Worm (Caenorhabditis elegans) whole organism, early embryonic: ENCODE results near the gene F59F5.7.

Experiments used
- B0310.2 ChIP-seq: sonication (generic microtip); optimal IDR thresholded peaks from 2 replicates; lab custom pipeline; 2016; ENCODE audit warnings: mild to moderate bottlenecking, missing genetic modification characterization, missing compliant biosample characterization
- F13C5.2 ChIP-seq: sonication (generic microtip); optimal IDR thresholded peaks from 2 replicates; lab custom pipeline; 2017; ENCODE audit warnings: mild to moderate bottlenecking, missing genetic modification characterization, inconsistent platforms, missing compliant biosample characterization
- aly-1 ChIP-seq: sonication (generic microtip); optimal IDR thresholded peaks from 2 replicates; lab custom pipeline; 2016; ENCODE audit warnings: missing genetic modification characterization, missing compliant biosample characterization
- ama-1 ChIP-seq: fragments of 150-350 bp; optimal IDR thresholded peaks from 2 replicates; lab custom pipeline; 2014
- ceh-13 ChIP-seq: fragments of 200-800 bp; sonication (Bioruptor generic); optimal IDR thresholded peaks from 2 replicates; lab custom pipeline; 2018; ENCODE audit warnings: mild to moderate bottlenecking, missing genetic modification characterization, missing compliant biosample characterization
- ceh-36 ChIP-seq: sonication (generic microtip); optimal IDR thresholded peaks from 2 replicates; lab custom pipeline; 2016; ENCODE audit warnings: missing genetic modification characterization, inconsistent platforms, missing compliant biosample characterization
- ets-7 ChIP-seq: sonication (generic microtip); optimal IDR thresholded peaks from 2 replicates; lab custom pipeline; 2016; ENCODE audit warnings: missing genotype, missing genetic modification characterization, missing compliant biosample characterization
- flt-1 ChIP-seq: fragments of 200-800 bp; sonication (Bioruptor generic); IDR thresholded peaks from 2 replicates; pipeline ENCODE4 v1.3.6; 2022; ENCODE audit warnings: missing genetic modification characterization, missing compliant biosample characterization
- hmbx-1 ChIP-seq: sonication (generic microtip); optimal IDR thresholded peaks from 2 replicates; lab custom pipeline; 2016; ENCODE audit warnings: mild to moderate bottlenecking, missing genetic modification characterization, missing compliant biosample characterization
- hmg-4 ChIP-seq: fragments of 200-800 bp; sonication (Bioruptor generic); optimal IDR thresholded peaks from 2 replicates; lab custom pipeline; 2018; ENCODE audit warnings: mild to moderate bottlenecking, missing genetic modification characterization, missing compliant biosample characterization
- hnd-1 ChIP-seq: sonication (generic microtip); optimal IDR thresholded peaks from 2 replicates; lab custom pipeline; 2016; ENCODE audit warnings: missing genetic modification characterization, missing compliant biosample characterization
- pes-1 ChIP-seq: fragments of 200-800 bp; sonication (Bioruptor generic); IDR thresholded peaks from 2 replicates; pipeline ENCODE4 v1.3.6; 2022; ENCODE audit warnings: missing genetic modification reagents, missing genetic modification characterization, missing compliant biosample characterization
- scrt-1 ChIP-seq: fragments of 200-800 bp; sonication (Bioruptor generic); IDR thresholded peaks from 2 replicates; pipeline ENCODE4 v1.3.6; 2022; ENCODE audit warnings: missing genetic modification characterization, missing compliant biosample characterization
- sea-1 ChIP-seq: fragments of 200-800 bp; sonication (Bioruptor generic); conservative IDR thresholded peaks from 2 replicates; pipeline ENCODE4 v1.3.6; 2022; ENCODE audit warnings: missing genetic modification characterization, missing compliant biosample characterization
- tbx-11 ChIP-seq: fragments of 200-800 bp; sonication (Bioruptor generic); IDR thresholded peaks from 2 replicates; pipeline ENCODE4 v1.3.6; 2022; ENCODE audit warnings: missing genetic modification characterization, missing compliant biosample characterization
- tbx-37 ChIP-seq: fragments of 200-800 bp; sonication (Bioruptor generic); conservative IDR thresholded peaks from 2 replicates; pipeline ENCODE4 v1.3.6; 2022; ENCODE audit warnings: missing genetic modification reagents, missing genetic modification characterization, missing compliant biosample characterization
- tra-4 ChIP-seq: sonication (generic microtip); optimal IDR thresholded peaks from 2 replicates; lab custom pipeline; 2017; ENCODE audit warnings: missing genetic modification characterization, missing compliant biosample characterization

The F59F5.7 gene

DNA sequence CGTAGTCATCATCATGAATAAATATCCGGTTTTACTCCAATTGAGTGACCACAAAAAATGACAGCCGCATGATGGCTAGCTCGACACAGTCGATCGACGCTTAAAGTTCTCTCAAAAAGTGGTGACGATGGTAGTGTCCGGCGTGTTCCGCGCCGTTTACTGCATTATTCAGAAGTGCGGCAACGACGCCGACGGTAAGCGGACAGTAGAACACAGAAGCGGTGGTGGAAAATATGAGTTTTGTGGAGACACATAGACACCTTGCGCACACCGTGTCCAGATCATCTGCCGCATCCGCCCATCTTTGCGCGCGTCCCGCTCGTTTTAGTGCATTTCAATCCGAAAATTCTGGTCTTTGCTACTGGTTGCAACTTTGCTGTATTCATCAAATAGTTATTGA lies at the start of gene F59F5.7:
TSS of gene F59F5.7 (plus strand) at position 301 of the 400 bp plus-strand sequence.
- TF ChIP-seq ets-7 (tag; lab: Kevin White, UChicago): no peak

DNA sequence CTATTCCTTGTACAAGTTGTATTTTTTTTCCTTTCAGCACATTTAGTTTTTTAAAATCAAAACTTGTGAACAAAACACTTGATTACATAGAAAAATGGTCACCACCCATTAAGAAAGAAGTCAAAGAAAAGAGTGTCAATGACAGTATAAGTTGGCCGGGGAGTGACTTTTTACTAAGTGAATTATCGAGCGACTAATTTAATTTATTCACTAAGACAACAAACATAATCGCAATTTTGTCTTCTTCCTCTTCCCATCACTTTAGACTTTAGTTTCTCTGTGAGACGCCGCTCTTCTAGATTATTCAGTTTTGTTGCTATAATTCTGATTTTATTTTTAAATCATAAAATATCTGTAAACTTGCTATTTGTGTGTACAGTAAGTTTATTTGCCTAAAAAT lies 45.2 kb upstream of the F59F5.7 start:
- TF ChIP-seq aly-1 (tag; lab: Kevin White, UChicago) (no peak), ets-7 (tag; lab: Kevin White, UChicago) (no peak), hnd-1 (tag; lab: Kevin White, UChicago) (no peak), hmbx-1 (no peak), hmg-4 (GFP tag; lab: Kevin White, UChicago) (no peak), tbx-11 (GFP tag; lab: Robert Waterston, UW) (no peak), ceh-13 (GFP tag; lab: Kevin White, UChicago) (no peak), ama-1 (no peak), tbx-37 (GFP tag; lab: Robert Waterston, UW) (no peak), F13C5.2 (tag; lab: Kevin White, UChicago) (no peak), flt-1 (GFP tag; lab: Robert Waterston, UW) (no peak)

DNA sequence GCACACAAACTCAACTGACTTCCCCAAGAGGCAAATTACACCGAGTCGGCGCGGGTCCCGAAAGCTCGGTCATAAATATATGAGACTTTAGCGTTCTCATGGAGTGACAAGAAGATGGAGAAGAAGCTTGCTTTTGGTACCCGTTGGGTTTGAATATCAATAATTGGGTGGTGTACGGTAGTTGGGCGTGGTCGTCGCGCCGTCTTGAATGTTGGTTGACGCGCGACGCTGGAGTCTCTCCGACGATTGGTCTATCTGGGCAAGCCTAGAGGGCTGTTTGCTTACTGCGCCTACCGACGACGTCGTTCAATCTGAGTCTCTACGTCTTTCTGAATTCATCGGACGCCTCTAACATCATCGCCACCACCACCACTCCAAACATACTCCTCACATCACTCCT lies 44.5 kb upstream of the F59F5.7 start:
- TF ChIP-seq hnd-1 (tag; lab: Kevin White, UChicago): no peak
- TF ChIP-seq aly-1 (tag; lab: Kevin White, UChicago): no peak
- TF ChIP-seq hmg-4 (GFP tag; lab: Kevin White, UChicago): no peak
- TF ChIP-seq ceh-36 (tag; lab: Kevin White, UChicago): no peak
- no peak for TF ChIP-seq hmbx-1
- TF ChIP-seq tbx-11 (GFP tag; lab: Robert Waterston, UW): no peak
- no peak for TF ChIP-seq F13C5.2 (tag; lab: Kevin White, UChicago)
- no peak for TF ChIP-seq pes-1 (GFP tag; lab: Robert Waterston, UW)

DNA sequence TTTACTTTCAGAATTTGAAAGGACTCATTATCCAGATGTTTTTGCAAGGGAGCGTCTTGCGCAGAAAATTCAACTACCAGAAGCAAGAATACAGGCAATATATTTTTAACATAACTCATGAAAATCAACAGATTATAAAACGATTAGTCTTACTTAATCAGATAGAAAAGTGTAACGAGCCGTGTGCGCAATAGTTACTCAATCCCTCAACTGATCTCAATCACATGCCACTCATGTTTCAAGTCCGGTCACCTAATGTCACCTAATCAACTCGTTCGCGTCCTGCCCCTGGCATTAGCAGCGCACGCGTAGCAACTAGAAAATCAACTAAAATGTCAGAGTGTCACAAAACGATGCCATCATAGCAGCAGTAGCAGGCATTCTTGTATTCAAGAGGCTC lies 42.8 kb upstream of the F59F5.7 start:
- no peak for TF ChIP-seq ceh-13 (GFP tag; lab: Kevin White, UChicago)
- no peak for TF ChIP-seq ceh-36 (tag; lab: Kevin White, UChicago)

DNA sequence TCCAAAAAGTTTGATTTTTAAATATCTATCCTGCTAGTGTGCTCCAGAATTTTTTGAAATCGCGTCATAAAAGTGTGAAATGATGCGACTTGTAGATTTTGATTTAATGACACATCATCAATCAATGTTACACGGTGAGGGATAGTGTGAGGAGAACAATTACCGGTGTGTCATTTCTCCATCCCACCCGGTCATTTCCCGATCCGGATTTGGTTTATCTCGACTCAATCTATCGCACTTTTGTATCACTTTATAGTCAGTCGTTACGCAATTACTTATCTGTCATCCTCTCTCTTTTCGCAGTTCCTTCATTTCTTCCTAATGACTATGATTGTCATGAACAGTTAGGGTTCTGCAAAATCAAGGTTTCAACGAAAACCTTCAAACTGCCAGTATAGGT lies 39.1 kb upstream of the F59F5.7 start:
- TF ChIP-seq ceh-36 (tag; lab: Kevin White, UChicago) (no peak), sea-1 (GFP tag; lab: Robert Waterston, UW) (no peak), hmg-4 (GFP tag; lab: Kevin White, UChicago) (no peak), pes-1 (GFP tag; lab: Robert Waterston, UW) (no peak), ceh-13 (GFP tag; lab: Kevin White, UChicago) (no peak), flt-1 (GFP tag; lab: Robert Waterston, UW) (no peak), hmbx-1 (no peak), scrt-1 (no peak), ets-7 (tag; lab: Kevin White, UChicago) (no peak), hnd-1 (tag; lab: Kevin White, UChicago) (no peak), tbx-11 (GFP tag; lab: Robert Waterston, UW) (no peak), B0310.2 (tag; lab: Kevin White, UChicago) (no peak), tra-4 (tag; lab: Kevin White, UChicago) (no peak), tbx-37 (GFP tag; lab: Robert Waterston, UW) (no peak), F13C5.2 (tag; lab: Kevin White, UChicago) (no peak), ama-1 (no peak), aly-1 (tag; lab: Kevin White, UChicago) (no peak)

DNA sequence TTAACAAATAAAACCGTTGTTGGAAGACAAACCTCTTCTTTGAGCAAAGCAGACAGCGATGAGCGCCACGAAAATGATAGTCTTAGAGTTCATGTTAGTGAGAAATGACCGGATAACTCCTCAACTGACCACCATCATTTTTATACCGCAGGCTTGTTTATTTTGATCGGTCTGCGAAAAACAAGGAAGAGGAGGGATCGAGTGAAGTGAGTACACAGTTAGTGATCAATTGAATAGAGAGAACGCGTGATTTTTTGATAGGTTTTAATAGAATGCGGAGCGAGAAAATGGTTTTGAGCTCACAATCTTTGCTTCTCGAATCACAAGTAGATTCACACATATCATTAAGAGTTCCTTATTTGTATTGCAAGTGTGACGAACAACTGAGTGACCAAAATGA lies 38.0 kb upstream of the F59F5.7 start, which contains the start of gene F14F3.4:
TSS of gene F14F3.4 (minus strand) at position 101 of the 400 bp plus-strand sequence.
- no peak for TF ChIP-seq tra-4 (tag; lab: Kevin White, UChicago)
- no peak for TF ChIP-seq tbx-11 (GFP tag; lab: Robert Waterston, UW)
- no peak for TF ChIP-seq tbx-37 (GFP tag; lab: Robert Waterston, UW)

DNA sequence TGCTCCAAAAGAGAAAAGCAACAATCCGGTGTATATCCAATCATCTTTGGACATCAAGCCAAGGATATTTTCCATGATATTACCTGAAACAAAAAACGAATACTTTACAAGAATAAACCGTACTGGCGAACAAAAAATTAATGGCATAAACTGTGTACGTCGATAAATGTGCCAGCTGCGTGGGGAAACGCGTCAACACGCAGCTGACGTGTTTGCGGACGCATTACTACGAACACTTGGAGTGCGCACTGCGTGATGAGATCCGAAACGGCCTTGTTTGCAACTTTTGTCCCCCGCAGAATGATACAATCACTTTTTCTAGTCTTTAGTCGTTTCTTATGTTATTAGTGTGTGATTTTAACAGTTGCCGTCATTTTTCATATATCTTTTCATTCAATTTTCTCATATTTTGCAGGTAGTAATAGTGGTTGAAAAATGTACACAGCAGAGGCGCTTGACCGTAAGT lies 34.8 kb upstream of the F59F5.7 start, which contains the start of the genes mboa-7 and git-1:
TSS of gene mboa-7 (minus strand) at position 83 of the 466 bp plus-strand sequence.
TSS of gene git-1 (plus strand) at position 416 of the 466 bp plus-strand sequence.
- TF ChIP-seq F13C5.2 (tag; lab: Kevin White, UChicago) (peak; percentile 45), tra-4 (tag; lab: Kevin White, UChicago) (no peak), hmbx-1 (no peak), flt-1 (GFP tag; lab: Robert Waterston, UW) (no peak; the same call in 1 of the 2 replicates), tbx-37 (GFP tag; lab: Robert Waterston, UW) (no peak), pes-1 (GFP tag; lab: Robert Waterston, UW) (no peak), hmg-4 (GFP tag; lab: Kevin White, UChicago) (peak; percentile 49), scrt-1 (0 out of 2 replicates have a peak, but pooled peaks have one; percentile 34), ama-1 (no peak), hnd-1 (tag; lab: Kevin White, UChicago) (no peak), ets-7 (tag; lab: Kevin White, UChicago) (no peak), ceh-13 (GFP tag; lab: Kevin White, UChicago) (no peak), tbx-11 (GFP tag; lab: Robert Waterston, UW) (0 out of 2 replicates have a peak, but pooled peaks have one; percentile 19), aly-1 (tag; lab: Kevin White, UChicago) (no peak), ceh-36 (tag; lab: Kevin White, UChicago) (no peak), B0310.2 (tag; lab: Kevin White, UChicago) (no peak), sea-1 (GFP tag; lab: Robert Waterston, UW) (no peak)

DNA sequence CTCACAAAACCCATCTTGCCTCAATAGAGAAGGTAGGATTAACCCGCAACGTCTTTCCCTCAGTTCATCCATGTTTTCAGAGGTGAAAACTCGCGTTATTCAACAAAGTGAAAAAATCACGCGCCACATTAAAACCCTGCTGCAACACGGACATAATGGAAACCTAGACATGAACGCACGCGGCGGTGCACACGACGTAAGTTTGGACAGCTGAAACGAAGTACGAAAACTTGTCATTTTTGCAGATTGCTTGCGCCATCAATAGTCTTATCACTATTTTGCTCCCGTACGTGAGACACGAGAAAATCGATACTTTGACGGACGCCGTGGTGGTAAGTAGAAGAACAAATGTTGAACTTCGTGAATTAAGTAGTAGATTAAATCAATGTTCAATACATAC lies 31.9 kb upstream of the F59F5.7 start:
- TF ChIP-seq hnd-1 (tag; lab: Kevin White, UChicago): no peak
- TF ChIP-seq hmbx-1: no peak
- no peak for TF ChIP-seq tbx-11 (GFP tag; lab: Robert Waterston, UW)
- TF ChIP-seq aly-1 (tag; lab: Kevin White, UChicago): no peak
- TF ChIP-seq tra-4 (tag; lab: Kevin White, UChicago): no peak
- TF ChIP-seq ceh-36 (tag; lab: Kevin White, UChicago): no peak
- no peak for TF ChIP-seq ceh-13 (GFP tag; lab: Kevin White, UChicago)
- no peak for TF ChIP-seq ama-1
- no peak for TF ChIP-seq scrt-1
- TF ChIP-seq B0310.2 (tag; lab: Kevin White, UChicago): no peak
- no peak for TF ChIP-seq tbx-37 (GFP tag; lab: Robert Waterston, UW)
- TF ChIP-seq pes-1 (GFP tag; lab: Robert Waterston, UW): no peak
